Worm (Caenorhabditis elegans) whole organism, dauer: Measurements from ENCODE around the gene K07C5.9.

ENCODE experiments used
- unc-62 ChIP-seq: sonication (generic microtip); optimal IDR thresholded peaks from 2 replicates; lab custom pipeline; 2017; ENCODE audit warnings: missing biosample characterization, missing genetic modification reagents, missing genetic modification characterization

The K07C5.9 gene

ce11 chrV:10319434-10319833, 30.5 kb downstream of the K07C5.9 start, which contains the start of gene B0024.11:
TSS of gene B0024.11 (minus strand) at chrV:10319534.
- TF ChIP-seq unc-62, result no peak

DNA sequence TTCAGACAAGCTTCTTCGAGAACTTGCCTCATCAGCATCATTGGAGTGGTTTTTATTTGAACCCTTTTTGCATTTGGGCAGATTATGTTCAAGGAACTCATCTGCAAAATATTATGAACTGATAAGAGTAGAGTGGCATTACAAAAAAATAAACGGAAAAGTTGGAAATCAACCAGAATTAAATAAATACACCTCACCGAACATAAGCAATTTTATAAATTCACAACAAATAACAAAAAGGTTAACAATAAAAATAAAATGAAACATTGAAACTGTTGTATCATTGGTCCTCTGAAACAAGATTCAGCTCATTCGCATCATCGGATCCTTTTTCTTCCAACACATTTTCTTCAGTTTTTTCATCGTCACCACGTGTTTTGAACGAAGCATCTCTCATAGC, 32.7 kb downstream of the K07C5.9 start, which contains the start of gene asps-1:
Gene asps-1, minus strand, starts transcription at position 101 of the 400 bp plus-strand sequence.
- TF ChIP-seq unc-62, result no peak

- TF ChIP-seq unc-62, result no peak
Observed at ce11 chrV:10314371-10314770, 35.6 kb downstream of the K07C5.9 start, which contains the start of gene trx-2. TSS of gene trx-2 (plus strand) at chrV:10314671.

- TF ChIP-seq unc-62, result no peak
Observed at ce11 chrV:10313953-10314352, 36.0 kb downstream of the K07C5.9 start, which contains the start of gene gcy-6. TSS of gene gcy-6 (minus strand) at chrV:10314053.

- TF ChIP-seq unc-62, result no peak
Observed at ce11 chrV:10307283-10307682, 42.7 kb downstream of the K07C5.9 start, which contains the start of gene che-12. TSS of gene che-12 (minus strand) at chrV:10307383.

ce11 chrV:10297099-10297498, 52.9 kb downstream of the K07C5.9 start, which contains the start of gene B0024.4:
TSS of gene B0024.4 (plus strand) at chrV:10297399.
- TF ChIP-seq unc-62, result no peak
